Worm (Caenorhabditis elegans) whole organism, L4 larva: Measurements from ENCODE around the gene Y55F3AM.11.

Source experiments
- F37D6.2 ChIP-seq: sonication (generic microtip); optimal IDR thresholded peaks from 2 replicates; lab custom pipeline; 2016; ENCODE audit warnings: mild to moderate bottlenecking, missing genetic modification characterization, missing compliant biosample characterization
- F49E8.2 ChIP-seq: sonication (generic microtip); optimal IDR thresholded peaks from 2 replicates; lab custom pipeline; 2016; ENCODE audit warnings: missing compliant biosample characterization, mild to moderate bottlenecking, missing genetic modification characterization, borderline replicate concordance
- T20F7.1 ChIP-seq: fragments of 200-800 bp; sonication (Bioruptor generic); optimal IDR thresholded peaks from 2 replicates; lab custom pipeline; 2018; ENCODE audit warnings: mild to moderate bottlenecking, missing genetic modification characterization, missing compliant biosample characterization
- T26A8.4 ChIP-seq: fragments of 200-800 bp; sonication (Bioruptor generic); IDR thresholded peaks from 2 replicates; pipeline ENCODE4 v1.3.6; 2022; ENCODE audit warnings: missing genetic modification characterization, missing compliant biosample characterization
- Y5F2A.4 ChIP-seq: fragments of 200-800 bp; sonication (Bioruptor generic); optimal IDR thresholded peaks from 2 replicates; lab custom pipeline; 2018; ENCODE audit warnings: mild to moderate bottlenecking, missing genetic modification characterization, missing compliant biosample characterization
- aha-1 ChIP-seq: fragments of 150-350 bp; peaks from one replicate; lab custom pipeline; 2014; ENCODE audit warnings: missing biosample characterization, missing genetic modification characterization
- aly-2 ChIP-seq: sonication (generic microtip); optimal IDR thresholded peaks from 2 replicates; lab custom pipeline; 2018; ENCODE audit warnings: missing biosample characterization, missing genetic modification characterization
- ama-1 ChIP-seq: fragments of 150-350 bp; optimal IDR thresholded peaks from 2 replicates; lab custom pipeline; 2014; ENCODE audit warnings: inconsistent platforms, mixed read lengths
- ceh-44 ChIP-seq: fragments of 200-800 bp; sonication (Bioruptor generic); IDR thresholded peaks from 2 replicates; pipeline ENCODE4 v1.3.6; 2022; ENCODE audit warnings: missing genetic modification reagents, missing genetic modification characterization, missing compliant biosample characterization
- ceh-62 ChIP-seq: sonication (generic microtip); optimal IDR thresholded peaks from 2 replicates; lab custom pipeline; 2017; ENCODE audit warnings: missing biosample characterization, missing genetic modification characterization
- ctbp-1 ChIP-seq: fragments of 200-800 bp; sonication (Bioruptor generic); IDR thresholded peaks from 2 replicates; pipeline ENCODE4 v1.3.6; 2022; ENCODE audit warnings: missing genetic modification reagents, missing genetic modification characterization, missing compliant biosample characterization
- daf-12 ChIP-seq: fragments of 150-350 bp; optimal IDR thresholded peaks from 2 replicates; lab custom pipeline; 2014; ENCODE audit warnings: missing biosample characterization, missing genetic modification reagents, missing genetic modification characterization
- daf-16 ChIP-seq, 3 experiments: sonication (generic microtip); optimal IDR thresholded peaks; 2 replicates each; lab custom pipeline; 2016 to 2017; ENCODE audit warnings: missing genetic modification characterization in 3 of 3, missing genetic modification reagents in 3 of 3, mild to moderate bottlenecking in 2 of 3, missing compliant biosample characterization in 2 of 3, missing biosample characterization in 1 of 3, moderate library complexity in 1 of 3
- dmd-6 ChIP-seq: fragments of 200-800 bp; sonication (Bioruptor generic); IDR thresholded peaks from 2 replicates; pipeline ENCODE4 v1.3.6; 2022; ENCODE audit warnings: missing genetic modification reagents, missing genetic modification characterization, missing compliant biosample characterization
- egl-43 ChIP-seq: fragments of 200-800 bp; sonication (Bioruptor generic); IDR thresholded peaks from 2 replicates; pipeline ENCODE4 v1.3.6; 2022; ENCODE audit warnings: missing genetic modification reagents, missing genetic modification characterization, missing compliant biosample characterization
- fkh-10 ChIP-seq: fragments of 150-350 bp; optimal IDR thresholded peaks from 2 replicates; lab custom pipeline; 2014; ENCODE audit warnings: missing biosample characterization, missing genetic modification reagents, missing genetic modification characterization
- fos-1 ChIP-seq: fragments of 150-350 bp; optimal IDR thresholded peaks from 2 replicates; lab custom pipeline; 2014; ENCODE audit warnings: missing biosample characterization, missing genetic modification characterization
- gei-8 ChIP-seq: fragments of 200-800 bp; sonication (Bioruptor generic); optimal IDR thresholded peaks from 2 replicates; lab custom pipeline; 2018; ENCODE audit warnings: mild to moderate bottlenecking, missing genetic modification characterization, missing compliant biosample characterization
- hlh-11 ChIP-seq: fragments of 200-800 bp; sonication (Bioruptor generic); optimal IDR thresholded peaks from 2 replicates; lab custom pipeline; 2018; ENCODE audit warnings: mild to moderate bottlenecking, missing genetic modification characterization, missing compliant biosample characterization
- hlh-30 ChIP-seq: sonication (generic microtip); optimal IDR thresholded peaks from 2 replicates; lab custom pipeline; 2017; ENCODE audit warnings: antibody characterized with exemption, mild to moderate bottlenecking, missing genetic modification characterization, missing compliant biosample characterization; ENCODE audit not compliant: insufficient read depth
- lin-1 ChIP-seq: fragments of 200-800 bp; sonication (Bioruptor generic); IDR thresholded peaks from 2 replicates; pipeline ENCODE4 v1.3.6; 2022; ENCODE audit warnings: missing genetic modification reagents, missing genetic modification characterization, missing compliant biosample characterization
- lin-13 ChIP-seq: fragments of 150-350 bp; optimal IDR thresholded peaks from 2 replicates; lab custom pipeline; 2014; ENCODE audit warnings: missing biosample characterization, missing genetic modification reagents, missing genetic modification characterization
- lin-39 ChIP-seq: fragments of 150-350 bp; optimal IDR thresholded peaks from 2 replicates; lab custom pipeline; 2014; ENCODE audit warnings: missing biosample characterization, missing genetic modification reagents, missing genetic modification characterization
- lir-3 ChIP-seq: sonication (generic microtip); optimal IDR thresholded peaks from 2 replicates; lab custom pipeline; 2016; ENCODE audit warnings: mild to moderate bottlenecking, missing genetic modification characterization, missing compliant biosample characterization
- madf-5 ChIP-seq, 2 experiments: fragments of 200-800 bp; sonication (Bioruptor generic); IDR thresholded peaks; 2 replicates each; pipeline ENCODE4 v1.3.6; 2022; ENCODE audit warnings: missing compliant biosample characterization in 2 of 2, missing genetic modification characterization in 2 of 2
- mdl-1 ChIP-seq, 2 experiments: fragments of 150-350 bp in 1 of 2; sonication (generic microtip) in 1 of 2; optimal IDR thresholded peaks; 2 replicates each; lab custom pipeline; 2014 to 2017; ENCODE audit warnings: missing biosample characterization in 2 of 2, missing genetic modification characterization in 2 of 2
- mep-1 ChIP-seq: fragments of 150-350 bp; sonication (generic microtip); optimal IDR thresholded peaks from 3 replicates; lab custom pipeline; 2014; ENCODE audit warnings: missing biosample characterization, missing genetic modification characterization
- mes-2 ChIP-seq: sonication (generic microtip); optimal IDR thresholded peaks from 2 replicates; lab custom pipeline; 2016; ENCODE audit warnings: missing genotype, mild to moderate bottlenecking, missing genetic modification characterization, missing compliant biosample characterization; ENCODE audit not compliant: poor library complexity, severe bottlenecking
- mxl-3 ChIP-seq: fragments of 200-800 bp; sonication (Bioruptor generic); optimal IDR thresholded peaks from 2 replicates; lab custom pipeline; 2018; ENCODE audit warnings: mild to moderate bottlenecking, missing genetic modification characterization, missing compliant biosample characterization
- nhr-102 ChIP-seq: sonication (generic microtip); optimal IDR thresholded peaks from 2 replicates; lab custom pipeline; 2016; ENCODE audit warnings: mild to moderate bottlenecking, missing genetic modification characterization, moderate library complexity, missing compliant biosample characterization
- nhr-11 ChIP-seq: fragments of 150-350 bp; optimal IDR thresholded peaks from 2 replicates; lab custom pipeline; 2014; ENCODE audit warnings: missing biosample characterization, missing genetic modification characterization
- nhr-28 ChIP-seq: fragments of 150-350 bp; optimal IDR thresholded peaks from 2 replicates; lab custom pipeline; 2014; ENCODE audit warnings: missing biosample characterization, missing genetic modification characterization
- nhr-48 ChIP-seq: sonication (generic microtip); optimal IDR thresholded peaks from 2 replicates; lab custom pipeline; 2016; ENCODE audit warnings: mild to moderate bottlenecking, missing genetic modification characterization, missing compliant biosample characterization
- nhr-6 ChIP-seq: fragments of 150-350 bp; optimal IDR thresholded peaks from 2 replicates; lab custom pipeline; 2014; ENCODE audit warnings: missing biosample characterization, missing genetic modification characterization
- php-3 ChIP-seq: fragments of 200-800 bp; sonication (Bioruptor generic); IDR thresholded peaks from 2 replicates; pipeline ENCODE4 v1.3.6; 2022; ENCODE audit warnings: missing genetic modification reagents, missing genetic modification characterization, missing compliant biosample characterization
- pqm-1 ChIP-seq: sonication (generic microtip); optimal IDR thresholded peaks from 2 replicates; lab custom pipeline; 2017; ENCODE audit warnings: missing biosample characterization, missing genetic modification characterization
- rbr-2 ChIP-seq: sonication (generic microtip); optimal IDR thresholded peaks from 2 replicates; lab custom pipeline; 2016; ENCODE audit warnings: missing genotype, missing genetic modification characterization, missing compliant biosample characterization
- sdz-12 ChIP-seq: fragments of 200-800 bp; sonication (Bioruptor generic); optimal IDR thresholded peaks from 2 replicates; lab custom pipeline; 2018; ENCODE audit warnings: mild to moderate bottlenecking, missing genetic modification characterization, missing compliant biosample characterization
- set-16 ChIP-seq: fragments of 200-800 bp; sonication (Bioruptor generic); IDR thresholded peaks from 2 replicates; pipeline ENCODE4 v1.3.6; 2022; ENCODE audit warnings: missing genetic modification reagents, missing genetic modification characterization, missing compliant biosample characterization
- skn-1 ChIP-seq: fragments of 150-350 bp; optimal IDR thresholded peaks from 2 replicates; lab custom pipeline; 2014; ENCODE audit warnings: missing biosample characterization, missing genetic modification characterization
- snpc-4 ChIP-seq: fragments of 150-350 bp; optimal IDR thresholded peaks from 2 replicates; lab custom pipeline; 2014; ENCODE audit warnings: missing biosample characterization, missing genetic modification characterization
- tra-1 ChIP-seq: fragments of 200-800 bp; sonication (Bioruptor generic); IDR thresholded peaks from 2 replicates; pipeline ENCODE4 v1.3.6; 2022; ENCODE audit warnings: missing genetic modification reagents, missing genetic modification characterization, missing compliant biosample characterization
- unc-130 ChIP-seq: sonication (generic microtip); optimal IDR thresholded peaks from 2 replicates; lab custom pipeline; 2016; ENCODE audit warnings: missing genetic modification reagents, missing genetic modification characterization, missing compliant biosample characterization
- unc-62 ChIP-seq, 3 experiments: fragments of 150-350 bp in 1 of 3; sonication (generic microtip); optimal IDR thresholded peaks in 2 of 3; peaks in 1 of 3; 1 replicate in 1 of 3; 2 replicates in 2 of 3; lab custom pipeline; 2014 to 2017; ENCODE audit warnings: missing biosample characterization in 3 of 3, missing genetic modification characterization in 3 of 3, missing genetic modification reagents in 3 of 3, missing genotype in 1 of 3
- zfp-3 ChIP-seq: fragments of 200-800 bp; sonication (Bioruptor generic); conservative IDR thresholded peaks from 2 replicates; pipeline ENCODE4 v1.3.6; 2022; ENCODE audit warnings: missing genetic modification reagents, missing genetic modification characterization, missing compliant biosample characterization
- ztf-7 ChIP-seq: fragments of 150-350 bp; optimal IDR thresholded peaks from 2 replicates; lab custom pipeline; 2014; ENCODE audit warnings: missing biosample characterization, missing genetic modification characterization

The Y55F3AM.11 gene

DNA sequence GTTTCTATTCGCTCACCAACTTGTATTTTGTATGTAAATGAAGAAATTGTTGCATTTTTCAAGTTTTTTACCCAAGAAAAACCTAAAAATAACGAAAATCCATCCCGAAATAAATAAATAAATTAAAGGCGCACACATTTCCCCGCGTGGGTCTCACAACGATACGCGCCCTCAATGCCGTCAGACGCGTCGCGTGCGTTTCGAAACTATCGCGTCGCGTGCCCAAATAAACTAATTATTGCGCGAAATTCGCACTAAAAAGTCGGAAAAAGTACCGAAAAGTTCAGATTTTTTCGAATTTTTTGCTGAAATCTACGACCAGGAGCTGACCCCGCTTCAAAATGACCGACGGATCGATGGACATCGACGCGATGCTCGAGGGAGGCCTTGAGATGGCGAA lies 31.7 kb downstream of the Y55F3AM.11 start, which contains the start of gene rbm-39 (continued):
- TF ChIP-seq hlh-30 = peak; percentile 90
- peak; percentile 76; the same call in 1 of the 2 replicates for TF ChIP-seq zfp-3 (GFP tag; lab: Robert Waterston, UW)
- TF ChIP-seq ceh-62 (tag; lab: Kevin White, UChicago) = no peak
- TF ChIP-seq nhr-48 (tag; lab: Kevin White, UChicago) = no peak
- peak; percentile 77 for TF ChIP-seq hlh-11
- peak; percentile 63 for TF ChIP-seq T26A8.4 (GFP tag; lab: Robert Waterston, UW)
- peak; percentile 55 for TF ChIP-seq nhr-11
- no peak for TF ChIP-seq skn-1 (tag; lab: Kevin White, UChicago)
- no peak for TF ChIP-seq madf-5 (GFP tag; IDR thresholded peaks at IDR 0.05; lab: Robert Waterston, UW)
- no peak for TF ChIP-seq sdz-12 (GFP tag; lab: Kevin White, UChicago)
- peak; percentile 81 for TF ChIP-seq lin-13 (GFP tag; lab: Kevin White, UChicago)
- TF ChIP-seq F37D6.2 (tag; lab: Kevin White, UChicago) = peak; percentile 57
- TF ChIP-seq F49E8.2 (tag; lab: Kevin White, UChicago) = peak; percentile 4
- peak; percentile 77 for TF ChIP-seq nhr-6 (tag; lab: Kevin White, UChicago)
- TF ChIP-seq ama-1 (lab: Kevin White, UChicago) = peak; percentile 90
- TF ChIP-seq mxl-3 = peak; percentile 29
- TF ChIP-seq pqm-1 = no peak
- TF ChIP-seq tra-1 = 0 out of 2 replicates have a peak, but pooled peaks have one; percentile 41
- peak; percentile 42 for TF ChIP-seq dmd-6
- TF ChIP-seq fos-1 (tag; lab: Kevin White, UChicago) = no peak
- peak; percentile 75 for TF ChIP-seq rbr-2
- TF ChIP-seq ztf-7 (tag; lab: Kevin White, UChicago) = peak; percentile 58
- peak in 1 of 2 experiments; percentile 32 for TF ChIP-seq unc-62 (GFP tag; optimal IDR thresholded peaks at IDR 0.05 in 1 of 2; lab: Kevin White, UChicago)
- no peak for TF ChIP-seq unc-62 (tag; optimal IDR thresholded peaks at IDR 0.05; lab: Kevin White, UChicago)
- TF ChIP-seq mdl-1 (tag; optimal IDR thresholded peaks at IDR 0.05; lab: Kevin White, UChicago) = peak in 1 of 2 experiments; percentile 76
- no peak for TF ChIP-seq php-3 (GFP tag; lab: Robert Waterston, UW)
- TF ChIP-seq nhr-102 (tag; lab: Kevin White, UChicago) = peak; percentile 53
- no peak for TF ChIP-seq set-16 (GFP tag; lab: Robert Waterston, UW)

DNA sequence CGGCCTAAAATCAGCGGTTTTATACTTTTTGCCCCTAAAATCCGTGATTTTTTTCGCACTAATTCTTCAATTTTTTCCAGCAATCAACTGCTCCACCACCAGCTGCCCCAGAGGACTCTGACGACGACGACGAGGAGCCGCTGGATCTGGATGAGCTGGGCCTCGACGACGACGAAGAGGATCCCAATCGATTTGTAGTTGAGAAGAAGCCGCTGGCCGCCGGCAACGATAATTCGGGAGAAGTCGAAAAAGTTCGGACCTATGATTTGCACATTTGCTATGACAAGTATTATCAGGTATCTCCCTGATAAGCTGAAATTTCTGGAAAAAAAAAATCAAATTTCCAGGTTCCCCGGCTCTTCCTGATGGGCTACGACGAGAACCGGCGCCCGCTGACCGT lies 32.4 kb downstream of the Y55F3AM.11 start:
- TF ChIP-seq set-16 (GFP tag; lab: Robert Waterston, UW) (peak; percentile 59), nhr-28 (tag; lab: Kevin White, UChicago) (no peak), dmd-6 (no peak), Y5F2A.4 (GFP tag; lab: Kevin White, UChicago) (no peak), aha-1 (tag; lab: Kevin White, UChicago) (peak; percentile 62), aly-2 (tag; lab: Kevin White, UChicago) (no peak), gei-8 (GFP tag; lab: Kevin White, UChicago) (no peak), lin-39 (tag; lab: Kevin White, UChicago) (no peak)

DNA sequence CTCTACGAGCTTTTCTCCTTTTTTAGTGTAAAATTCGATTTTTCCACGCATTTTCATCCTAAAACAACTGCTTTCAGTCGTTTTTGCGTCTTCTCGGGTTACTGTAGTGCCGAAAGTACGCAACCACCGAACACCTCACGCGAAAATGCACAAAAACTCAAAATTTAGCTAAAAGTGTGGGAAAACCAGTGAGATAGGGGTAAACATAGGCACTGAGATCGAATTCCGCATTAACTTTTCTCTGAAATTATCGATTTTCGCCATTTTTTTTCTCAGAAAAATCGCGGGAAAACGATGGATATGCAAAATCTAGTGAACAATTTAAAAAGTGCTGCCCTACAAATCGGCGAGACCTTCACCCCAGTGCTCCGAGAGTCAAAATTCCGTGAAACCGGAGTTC lies 34.0 kb downstream of the Y55F3AM.11 start, which contains the start of gene atg-3:
Gene atg-3 (plus strand): TSS at position 301 of the 400 bp plus-strand sequence.
- TF ChIP-seq lin-1 (GFP tag; lab: Robert Waterston, UW) (no peak), aha-1 (tag; lab: Kevin White, UChicago) (peak; percentile 6)

DNA sequence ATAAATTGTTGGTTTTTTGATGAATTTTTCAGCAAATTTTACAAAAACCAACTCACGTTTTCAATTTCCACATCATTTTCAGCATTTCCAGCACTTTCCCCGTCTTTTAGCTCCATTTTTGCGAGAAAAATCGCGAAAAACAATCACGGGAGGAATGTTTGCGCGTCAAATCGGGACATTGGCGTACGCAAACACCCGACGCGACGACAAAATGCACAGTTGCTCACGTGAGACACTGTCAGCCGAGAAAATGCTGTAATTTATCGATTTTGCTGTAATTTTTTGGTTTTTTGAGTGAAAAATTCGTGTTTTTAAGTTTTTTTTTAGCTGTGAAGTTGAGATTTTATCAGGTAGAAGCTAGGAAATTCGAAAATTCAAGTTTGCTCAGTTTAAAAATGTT lies 34.6 kb downstream of the Y55F3AM.11 start, which contains the start of gene Y55F3AM.9:
Gene Y55F3AM.9 (minus strand): TSS at position 189 of the 400 bp plus-strand sequence.
- TF ChIP-seq mep-1 (tag; lab: Kevin White, UChicago) (peak; percentile 19), nhr-102 (tag; lab: Kevin White, UChicago) (no peak), egl-43 (GFP tag; lab: Robert Waterston, UW) (no peak), fkh-10 (GFP tag; lab: Kevin White, UChicago) (peak; percentile 7), dmd-6 (0 out of 2 replicates have a peak, but pooled peaks have one; percentile 17), snpc-4 (tag; lab: Kevin White, UChicago) (no peak), daf-12 (tag; lab: Kevin White, UChicago) (no peak), ceh-44 (GFP tag; lab: Robert Waterston, UW) (no peak), T20F7.1 (peak; percentile 26), lir-3 (tag; lab: Kevin White, UChicago) (no peak), Y5F2A.4 (GFP tag; lab: Kevin White, UChicago) (no peak), daf-16 (GFP tag; optimal IDR thresholded peaks at IDR 0.05; lab: Kevin White, UChicago) (no peak), daf-16 (tag; optimal IDR thresholded peaks at IDR 0.05; lab: Kevin White, UChicago) (peak; percentile 29), mdl-1 (tag; optimal IDR thresholded peaks at IDR 0.05; lab: Kevin White, UChicago) (peak in 1 of 2 experiments; percentile 59), unc-130 (no peak), mes-2 (tag; lab: Kevin White, UChicago) (peak; percentile 64), ctbp-1 (GFP tag; lab: Robert Waterston, UW) (no peak), rbr-2 (peak; percentile 30)
